Worm (Caenorhabditis elegans): ENCODE results near the gene C45G9.8.

C45G9.8 gene

DNA sequence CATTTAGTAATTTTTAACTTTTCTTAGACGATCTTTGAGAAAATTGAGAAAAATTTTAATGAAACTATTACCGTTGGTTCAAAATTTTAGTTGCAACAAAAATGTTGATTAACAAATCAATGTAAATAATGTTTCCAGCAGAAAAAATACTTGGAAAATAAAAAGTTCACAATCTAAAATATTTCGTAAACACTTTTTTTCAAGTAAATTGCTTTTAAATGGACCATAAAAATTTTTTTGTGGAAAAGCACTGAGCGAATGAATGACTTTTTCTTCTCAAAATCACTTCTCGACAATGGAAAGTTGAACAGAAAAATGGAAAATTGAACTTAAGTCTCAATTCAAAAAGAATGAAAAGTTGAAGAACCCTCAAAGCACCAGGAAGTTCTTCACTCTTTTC is at the start of gene C45G9.8:
C45G9.8 (minus strand) TSS at position 101 of the 400 bp plus-strand sequence.
- TF ChIP-seq ama-1 (optimal IDR thresholded peaks at IDR 0.05) = no peak
- no peak for TF ChIP-seq hmg-4 (GFP tag; optimal IDR thresholded peaks at IDR 0.05)
- TF ChIP-seq B0310.2 (tag; optimal IDR thresholded peaks at IDR 0.05) = no peak
- no peak for TF ChIP-seq hnd-1 (tag; optimal IDR thresholded peaks at IDR 0.05)
- TF ChIP-seq scrt-1 (GFP tag; IDR thresholded peaks at IDR 0.05) = no peak
- TF ChIP-seq flt-1 (GFP tag; IDR thresholded peaks at IDR 0.05) = no peak
- no peak for TF ChIP-seq ets-7 (tag; optimal IDR thresholded peaks at IDR 0.05)
- TF ChIP-seq tbx-37 (GFP tag; conservative IDR thresholded peaks at IDR 0.05) = no peak

DNA sequence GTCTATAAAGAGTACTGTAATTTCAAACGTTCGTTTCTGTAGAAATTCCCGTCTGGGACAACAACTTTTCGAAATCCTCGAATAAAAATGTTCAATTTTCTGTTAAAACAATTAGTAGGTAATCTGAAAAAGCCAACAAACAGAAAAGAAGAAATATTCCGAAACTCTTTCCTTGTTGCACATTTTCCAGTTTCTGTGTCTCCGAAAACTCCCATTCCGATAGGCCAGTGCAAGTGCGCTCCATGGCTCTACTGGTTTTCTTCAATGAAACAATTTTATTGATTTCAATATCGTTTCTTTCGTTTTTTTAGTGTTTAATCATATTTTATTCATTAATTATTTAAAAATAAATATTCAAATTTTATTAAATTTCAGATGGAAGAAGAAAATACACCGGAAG is 49.2 kb upstream of the C45G9.8 start, which contains the start of gene F54D8.6:
F54D8.6 (plus strand) TSS at position 370 of the 400 bp plus-strand sequence.
- no peak for TF ChIP-seq tra-4 (tag; optimal IDR thresholded peaks at IDR 0.05)
- no peak for TF ChIP-seq F13C5.2 (tag; optimal IDR thresholded peaks at IDR 0.05)
- TF ChIP-seq hnd-1 (tag; optimal IDR thresholded peaks at IDR 0.05) = no peak
- no peak for TF ChIP-seq tbx-11 (GFP tag; IDR thresholded peaks at IDR 0.05)
- no peak; the same call in 1 of the 2 replicates for TF ChIP-seq pes-1 (GFP tag; IDR thresholded peaks at IDR 0.05)
- no peak for TF ChIP-seq ceh-13 (GFP tag; optimal IDR thresholded peaks at IDR 0.05)
- TF ChIP-seq aly-1 (tag; optimal IDR thresholded peaks at IDR 0.05) = no peak
- TF ChIP-seq scrt-1 (GFP tag; IDR thresholded peaks at IDR 0.05) = no peak
- TF ChIP-seq B0310.2 (tag; optimal IDR thresholded peaks at IDR 0.05) = no peak

DNA sequence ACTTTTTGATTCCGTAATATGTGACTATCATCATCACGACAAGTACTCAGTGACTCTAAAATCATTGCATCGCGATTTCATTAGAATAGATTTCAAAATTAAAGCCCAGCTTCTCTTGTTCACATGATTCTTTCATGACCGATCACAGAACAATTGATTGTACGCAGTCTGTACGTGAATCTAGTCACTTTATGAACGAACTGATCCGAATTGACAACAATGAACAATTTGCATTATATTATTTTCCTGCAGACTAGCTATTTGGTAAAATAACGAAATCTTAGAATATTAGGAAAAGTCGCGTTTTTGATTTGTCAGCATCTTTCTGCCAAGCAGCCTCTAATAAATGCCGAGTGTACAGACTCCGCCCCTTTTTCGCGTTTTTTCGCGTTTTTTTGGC is 46.1 kb upstream of the C45G9.8 start:
- no peak for TF ChIP-seq flt-1 (GFP tag; IDR thresholded peaks at IDR 0.05)
- no peak for TF ChIP-seq hmg-4 (GFP tag; optimal IDR thresholded peaks at IDR 0.05)
- no peak for TF ChIP-seq hmbx-1 (tag; optimal IDR thresholded peaks at IDR 0.05)
- TF ChIP-seq pes-1 (GFP tag; IDR thresholded peaks at IDR 0.05) = no peak
- TF ChIP-seq scrt-1 (GFP tag; IDR thresholded peaks at IDR 0.05) = no peak
- no peak for TF ChIP-seq ets-7 (tag; optimal IDR thresholded peaks at IDR 0.05)
- TF ChIP-seq ceh-36 (tag; optimal IDR thresholded peaks at IDR 0.05) = no peak
- no peak for TF ChIP-seq ceh-13 (GFP tag; optimal IDR thresholded peaks at IDR 0.05)
- TF ChIP-seq tbx-11 (GFP tag; IDR thresholded peaks at IDR 0.05) = no peak
- no peak for TF ChIP-seq sea-1 (GFP tag; conservative IDR thresholded peaks at IDR 0.05)
- no peak for TF ChIP-seq aly-1 (tag; optimal IDR thresholded peaks at IDR 0.05)
- no peak for TF ChIP-seq ama-1 (optimal IDR thresholded peaks at IDR 0.05)
- TF ChIP-seq tbx-37 (GFP tag; conservative IDR thresholded peaks at IDR 0.05) = no peak
- TF ChIP-seq B0310.2 (tag; optimal IDR thresholded peaks at IDR 0.05) = no peak
- TF ChIP-seq hnd-1 (tag; optimal IDR thresholded peaks at IDR 0.05) = no peak

DNA sequence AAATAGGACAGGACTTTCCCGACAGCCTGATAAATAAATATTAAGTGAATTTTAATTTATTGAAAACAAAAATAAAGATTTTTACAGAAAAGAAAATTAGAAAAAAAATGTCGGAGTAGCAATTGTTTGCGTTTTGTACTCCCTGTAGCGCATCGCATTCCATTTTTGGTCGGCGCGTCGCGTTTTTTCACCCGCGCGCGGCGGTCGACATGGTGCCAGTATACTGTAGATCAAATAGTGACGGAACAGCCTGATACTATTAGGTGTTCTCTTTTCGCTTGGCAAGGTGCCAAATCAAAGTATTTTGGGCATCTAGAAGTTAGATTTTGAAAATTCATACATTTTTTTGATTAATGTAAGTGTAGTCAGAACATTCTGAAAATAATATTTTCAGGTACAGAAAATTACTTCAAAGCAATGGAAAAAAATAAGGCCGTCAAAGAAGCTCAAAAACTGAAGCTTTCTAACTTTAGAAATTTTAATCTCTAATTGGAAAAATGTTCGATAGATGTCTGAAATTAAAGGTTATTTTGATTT is 45.4 kb upstream of the C45G9.8 start:
- no peak for TF ChIP-seq hmbx-1 (tag; optimal IDR thresholded peaks at IDR 0.05)
- no peak for TF ChIP-seq ama-1 (optimal IDR thresholded peaks at IDR 0.05)
- no peak for TF ChIP-seq tbx-11 (GFP tag; IDR thresholded peaks at IDR 0.05)
- no peak for TF ChIP-seq aly-1 (tag; optimal IDR thresholded peaks at IDR 0.05)
- TF ChIP-seq ceh-36 (tag; optimal IDR thresholded peaks at IDR 0.05) = no peak
- no peak for TF ChIP-seq sea-1 (GFP tag; conservative IDR thresholded peaks at IDR 0.05)
- no peak for TF ChIP-seq ceh-13 (GFP tag; optimal IDR thresholded peaks at IDR 0.05)
- no peak for TF ChIP-seq ets-7 (tag; optimal IDR thresholded peaks at IDR 0.05)
- TF ChIP-seq hnd-1 (tag; optimal IDR thresholded peaks at IDR 0.05) = no peak
- no peak for TF ChIP-seq hmg-4 (GFP tag; optimal IDR thresholded peaks at IDR 0.05)
- no peak for TF ChIP-seq flt-1 (GFP tag; IDR thresholded peaks at IDR 0.05)
- no peak for TF ChIP-seq tra-4 (tag; optimal IDR thresholded peaks at IDR 0.05)
- no peak for TF ChIP-seq tbx-37 (GFP tag; conservative IDR thresholded peaks at IDR 0.05)
- TF ChIP-seq scrt-1 (GFP tag; IDR thresholded peaks at IDR 0.05) = no peak
- no peak for TF ChIP-seq pes-1 (GFP tag; IDR thresholded peaks at IDR 0.05)
- TF ChIP-seq F13C5.2 (tag; optimal IDR thresholded peaks at IDR 0.05) = no peak
- no peak for TF ChIP-seq B0310.2 (tag; optimal IDR thresholded peaks at IDR 0.05)

DNA sequence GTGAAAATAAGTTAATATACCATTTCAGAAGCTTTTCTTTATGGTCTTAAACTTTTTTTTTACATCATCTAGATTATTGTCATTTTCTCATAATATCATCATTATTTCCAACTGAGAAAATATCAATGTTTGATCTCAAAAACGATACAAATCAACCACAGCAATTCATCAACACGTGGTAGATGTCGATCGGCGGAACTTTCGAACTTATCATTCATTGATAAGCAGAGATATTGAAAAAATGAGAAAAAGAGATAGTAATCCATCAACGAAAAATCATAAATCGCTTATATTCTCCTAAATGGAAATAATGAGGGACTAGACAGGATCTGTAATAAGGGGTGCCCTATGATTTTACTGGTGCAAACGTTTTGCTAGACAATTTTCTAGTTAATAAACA is 43.3 kb upstream of the C45G9.8 start:
- TF ChIP-seq pes-1 (GFP tag; IDR thresholded peaks at IDR 0.05) = no peak
- TF ChIP-seq B0310.2 (tag; optimal IDR thresholded peaks at IDR 0.05) = no peak
- no peak for TF ChIP-seq F13C5.2 (tag; optimal IDR thresholded peaks at IDR 0.05)
- no peak for TF ChIP-seq hmg-4 (GFP tag; optimal IDR thresholded peaks at IDR 0.05)
- TF ChIP-seq flt-1 (GFP tag; IDR thresholded peaks at IDR 0.05) = no peak
- no peak for TF ChIP-seq ets-7 (tag; optimal IDR thresholded peaks at IDR 0.05)
- no peak for TF ChIP-seq hmbx-1 (tag; optimal IDR thresholded peaks at IDR 0.05)

DNA sequence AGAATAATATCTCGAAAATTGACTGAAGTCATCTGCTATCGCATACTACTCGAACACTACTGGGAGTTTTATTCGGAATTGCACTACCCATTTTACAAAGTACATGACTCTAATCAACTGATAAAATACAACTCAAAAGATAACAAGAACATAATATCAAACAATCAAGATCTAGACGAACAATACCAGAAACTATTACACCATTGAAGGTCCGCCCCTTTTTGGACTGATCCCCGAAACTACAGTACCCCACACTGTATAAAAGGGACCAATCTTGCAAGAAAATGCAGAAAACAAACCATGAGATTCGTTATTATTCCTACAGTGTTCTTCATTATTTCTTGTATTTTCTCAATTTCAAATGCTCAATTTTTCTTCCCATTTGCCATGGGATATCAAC is 41.1 kb upstream of the C45G9.8 start, which contains the start of gene F54D8.10:
F54D8.10 (plus strand) TSS at position 301 of the 400 bp plus-strand sequence.
- TF ChIP-seq flt-1 (GFP tag; IDR thresholded peaks at IDR 0.05) (no peak), tbx-37 (GFP tag; conservative IDR thresholded peaks at IDR 0.05) (no peak), hnd-1 (tag; optimal IDR thresholded peaks at IDR 0.05) (no peak), sea-1 (GFP tag; conservative IDR thresholded peaks at IDR 0.05) (no peak), ama-1 (optimal IDR thresholded peaks at IDR 0.05) (no peak), ceh-13 (GFP tag; optimal IDR thresholded peaks at IDR 0.05) (no peak), F13C5.2 (tag; optimal IDR thresholded peaks at IDR 0.05) (no peak), aly-1 (tag; optimal IDR thresholded peaks at IDR 0.05) (no peak), hmg-4 (GFP tag; optimal IDR thresholded peaks at IDR 0.05) (no peak), tra-4 (tag; optimal IDR thresholded peaks at IDR 0.05) (no peak), ceh-36 (tag; optimal IDR thresholded peaks at IDR 0.05) (no peak), scrt-1 (GFP tag; IDR thresholded peaks at IDR 0.05) (no peak), ets-7 (tag; optimal IDR thresholded peaks at IDR 0.05) (no peak), hmbx-1 (tag; optimal IDR thresholded peaks at IDR 0.05) (no peak), B0310.2 (tag; optimal IDR thresholded peaks at IDR 0.05) (no peak), tbx-11 (GFP tag; IDR thresholded peaks at IDR 0.05) (no peak), pes-1 (GFP tag; IDR thresholded peaks at IDR 0.05) (no peak)

DNA sequence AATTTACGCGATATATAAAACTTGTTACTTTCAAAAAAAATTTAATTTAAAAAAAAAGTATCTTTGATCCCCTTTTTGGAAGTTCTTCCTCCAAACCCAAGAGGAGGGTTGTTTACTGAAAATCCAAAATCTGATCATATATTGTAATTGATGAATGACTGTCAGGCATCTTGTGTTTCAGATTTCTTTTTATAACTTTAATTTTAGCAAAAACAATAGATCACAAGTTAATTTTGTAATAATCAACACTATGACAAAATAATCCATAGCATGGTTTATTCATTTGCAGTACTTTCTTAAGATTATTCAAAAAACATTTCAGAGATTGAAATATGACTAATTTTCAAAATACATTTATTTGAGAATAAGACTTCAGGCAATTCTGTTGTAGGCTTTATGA is 38.9 kb upstream of the C45G9.8 start:
- no peak for TF ChIP-seq tra-4 (tag; optimal IDR thresholded peaks at IDR 0.05)
- no peak for TF ChIP-seq aly-1 (tag; optimal IDR thresholded peaks at IDR 0.05)
- TF ChIP-seq hmg-4 (GFP tag; optimal IDR thresholded peaks at IDR 0.05) = no peak
- TF ChIP-seq scrt-1 (GFP tag; IDR thresholded peaks at IDR 0.05) = no peak
- TF ChIP-seq pes-1 (GFP tag; IDR thresholded peaks at IDR 0.05) = no peak
- TF ChIP-seq ceh-36 (tag; optimal IDR thresholded peaks at IDR 0.05) = no peak
- TF ChIP-seq flt-1 (GFP tag; IDR thresholded peaks at IDR 0.05) = no peak
- no peak for TF ChIP-seq hnd-1 (tag; optimal IDR thresholded peaks at IDR 0.05)
- TF ChIP-seq ceh-13 (GFP tag; optimal IDR thresholded peaks at IDR 0.05) = no peak
- TF ChIP-seq ama-1 (optimal IDR thresholded peaks at IDR 0.05) = no peak
- no peak for TF ChIP-seq sea-1 (GFP tag; conservative IDR thresholded peaks at IDR 0.05)
- no peak for TF ChIP-seq ets-7 (tag; optimal IDR thresholded peaks at IDR 0.05)
- TF ChIP-seq F13C5.2 (tag; optimal IDR thresholded peaks at IDR 0.05) = no peak
- TF ChIP-seq tbx-11 (GFP tag; IDR thresholded peaks at IDR 0.05) = no peak
- no peak for TF ChIP-seq hmbx-1 (tag; optimal IDR thresholded peaks at IDR 0.05)
- TF ChIP-seq tbx-37 (GFP tag; conservative IDR thresholded peaks at IDR 0.05) = no peak
- TF ChIP-seq B0310.2 (tag; optimal IDR thresholded peaks at IDR 0.05) = no peak

Measured in whole organism, early embryonic.